Worm (Caenorhabditis elegans): Measurements from ENCODE around the gene math-28.

The math-28 gene

ce11 chrII:1738844-1739243, 24.3 kb upstream of the math-28 start, which contains the start of the genes irld-9 and irld-33:
Gene irld-9 (minus strand): TSS chrII:1738944.
Gene irld-33 (plus strand): TSS chrII:1739052.
- TF ChIP-seq mls-2 (tag; optimal IDR thresholded peaks at IDR 0.05), result no peak
- TF ChIP-seq blmp-1 (tag; optimal IDR thresholded peaks at IDR 0.05), result no peak
- no peak for TF ChIP-seq sem-2 (GFP tag; optimal IDR thresholded peaks at IDR 0.05)
- no peak for TF ChIP-seq ztf-11 (tag; optimal IDR thresholded peaks at IDR 0.05)
- TF ChIP-seq elt-3 (tag; optimal IDR thresholded peaks at IDR 0.05), result no peak
- no peak for TF ChIP-seq nhr-76 (tag; optimal IDR thresholded peaks at IDR 0.05)
- TF ChIP-seq mab-5 (tag; optimal IDR thresholded peaks at IDR 0.05), result no peak
- TF ChIP-seq zip-8 (tag; optimal IDR thresholded peaks at IDR 0.05), result no peak
- no peak for TF ChIP-seq cnd-1 (tag; optimal IDR thresholded peaks at IDR 0.05)
- TF ChIP-seq ceh-43 (GFP tag; optimal IDR thresholded peaks at IDR 0.05), result no peak
- no peak for TF ChIP-seq ces-1 (GFP tag; optimal IDR thresholded peaks at IDR 0.05)

- no peak for TF ChIP-seq lin-32 (GFP tag; optimal IDR thresholded peaks at IDR 0.05)
- no peak for TF ChIP-seq lsy-2 (tag; optimal IDR thresholded peaks at IDR 0.05)
- TF ChIP-seq snpc-4 (tag; optimal IDR thresholded peaks at IDR 0.05), result no peak
- TF ChIP-seq M03D4.4 (tag; optimal IDR thresholded peaks at IDR 0.05), result no peak
- no peak for TF ChIP-seq ceh-39 (tag; optimal IDR thresholded peaks at IDR 0.05)
- TF ChIP-seq blmp-1 (tag; optimal IDR thresholded peaks at IDR 0.05), result no peak
- TF ChIP-seq ces-1 (GFP tag; optimal IDR thresholded peaks at IDR 0.05), result no peak
- TF ChIP-seq elt-1 (tag; optimal IDR thresholded peaks at IDR 0.05; ENCODE audit: borderline replicate concordance, insufficient read depth), result no peak
- no peak for TF ChIP-seq mep-1 (tag; optimal IDR thresholded peaks at IDR 0.05)
- no peak for TF ChIP-seq ham-2 (GFP tag; optimal IDR thresholded peaks at IDR 0.05)
- TF ChIP-seq nhr-76 (tag; optimal IDR thresholded peaks at IDR 0.05), result no peak
- no peak for TF ChIP-seq nhr-237 (tag; optimal IDR thresholded peaks at IDR 0.05)
- no peak for TF ChIP-seq nhr-12 (tag; optimal IDR thresholded peaks at IDR 0.05)
- TF ChIP-seq sptf-1 (tag; optimal IDR thresholded peaks at IDR 0.05), result no peak
- TF ChIP-seq mab-5 (tag; optimal IDR thresholded peaks at IDR 0.05), result no peak
- TF ChIP-seq tbx-8 (GFP tag; optimal IDR thresholded peaks at IDR 0.05), result no peak
- TF ChIP-seq ztf-11 (tag; optimal IDR thresholded peaks at IDR 0.05), result no peak
- no peak for TF ChIP-seq unc-62 (GFP tag; optimal IDR thresholded peaks at IDR 0.05)
- no peak for TF ChIP-seq nhr-28 (tag; optimal IDR thresholded peaks at IDR 0.05)
- no peak for TF ChIP-seq mls-2 (tag; optimal IDR thresholded peaks at IDR 0.05)
These were observed 21.9 kb upstream of the math-28 start, which contains the start of gene K07G6.1 for ce11 chrII:1741248-1741647. Gene K07G6.1 (plus strand): TSS chrII:1741548.

- TF ChIP-seq mls-2 (tag; optimal IDR thresholded peaks at IDR 0.05) (no peak), snpc-4 (tag; optimal IDR thresholded peaks at IDR 0.05) (no peak), ceh-83 (GFP tag; optimal IDR thresholded peaks at IDR 0.05) (no peak), lsy-2 (tag; optimal IDR thresholded peaks at IDR 0.05) (no peak), ham-2 (GFP tag; optimal IDR thresholded peaks at IDR 0.05) (no peak), nhr-76 (tag; optimal IDR thresholded peaks at IDR 0.05) (no peak), elt-1 (tag; optimal IDR thresholded peaks at IDR 0.05; ENCODE audit: borderline replicate concordance, insufficient read depth) (no peak), unc-62 (GFP tag; optimal IDR thresholded peaks at IDR 0.05) (no peak)
These were observed 20.6 kb upstream of the math-28 start, which contains the start of gene F36H5.12 for ce11 chrII:1742535-1742934. Gene F36H5.12 (plus strand): TSS chrII:1742835.

ce11 chrII:1744183-1744582, 19.0 kb upstream of the math-28 start, which contains the start of gene clec-19:
Gene clec-19 (plus strand): TSS chrII:1744483.
- TF ChIP-seq pha-4 (tag; optimal IDR thresholded peaks at IDR 0.05) (no peak), sptf-1 (tag; optimal IDR thresholded peaks at IDR 0.05) (no peak), cnd-1 (tag; optimal IDR thresholded peaks at IDR 0.05) (no peak), mls-2 (tag; optimal IDR thresholded peaks at IDR 0.05) (no peak), snpc-4 (tag; optimal IDR thresholded peaks at IDR 0.05) (no peak), ceh-83 (GFP tag; optimal IDR thresholded peaks at IDR 0.05) (no peak), nhr-237 (tag; optimal IDR thresholded peaks at IDR 0.05) (no peak)

- TF ChIP-seq ces-1 (GFP tag; optimal IDR thresholded peaks at IDR 0.05) (no peak), nhr-2 (tag; optimal IDR thresholded peaks at IDR 0.05) (no peak), drap-1 (GFP tag; optimal IDR thresholded peaks at IDR 0.05) (no peak), elt-1 (tag; optimal IDR thresholded peaks at IDR 0.05; ENCODE audit: borderline replicate concordance, insufficient read depth) (no peak), ceh-83 (GFP tag; optimal IDR thresholded peaks at IDR 0.05) (no peak), nhr-12 (tag; optimal IDR thresholded peaks at IDR 0.05) (no peak), mls-2 (tag; optimal IDR thresholded peaks at IDR 0.05) (no peak), nhr-76 (tag; optimal IDR thresholded peaks at IDR 0.05) (no peak), ceh-43 (GFP tag; optimal IDR thresholded peaks at IDR 0.05) (no peak), bed-3 (GFP tag; optimal IDR thresholded peaks at IDR 0.05) (no peak), elt-3 (tag; optimal IDR thresholded peaks at IDR 0.05) (no peak), tbx-8 (GFP tag; optimal IDR thresholded peaks at IDR 0.05) (no peak), blmp-1 (tag; optimal IDR thresholded peaks at IDR 0.05) (no peak), nhr-237 (tag; optimal IDR thresholded peaks at IDR 0.05) (no peak), M03D4.4 (tag; optimal IDR thresholded peaks at IDR 0.05) (no peak), unc-62 (GFP tag; optimal IDR thresholded peaks at IDR 0.05) (no peak), ztf-11 (tag; optimal IDR thresholded peaks at IDR 0.05) (no peak), ceh-39 (tag; optimal IDR thresholded peaks at IDR 0.05) (no peak), unc-120 (tag; optimal IDR thresholded peaks at IDR 0.05; ENCODE audit: poor library complexity, severe bottlenecking) (no peak), nhr-28 (tag; optimal IDR thresholded peaks at IDR 0.05) (no peak)
These were observed 12.8 kb upstream of the math-28 start, which contains the start of the genes F36H5.13 and F36H5.8 for ce11 chrII:1750413-1750812. Gene F36H5.13 (minus strand): TSS chrII:1750513. Gene F36H5.8 (minus strand): TSS chrII:1750686.
